Worm (Caenorhabditis elegans) whole organism, early embryonic: ENCODE results near the gene Y69H2.15.

Source experiments
- F13C5.2 ChIP-seq: sonication (generic microtip); optimal IDR thresholded peaks from 2 replicates; lab custom pipeline; 2017; ENCODE audit warnings: mild to moderate bottlenecking, missing genetic modification characterization, inconsistent platforms, missing compliant biosample characterization
- ama-1 ChIP-seq: fragments of 150-350 bp; optimal IDR thresholded peaks from 2 replicates; lab custom pipeline; 2014
- hmg-4 ChIP-seq: fragments of 200-800 bp; sonication (Bioruptor generic); optimal IDR thresholded peaks from 2 replicates; lab custom pipeline; 2018; ENCODE audit warnings: mild to moderate bottlenecking, missing genetic modification characterization, missing compliant biosample characterization
- scrt-1 ChIP-seq: fragments of 200-800 bp; sonication (Bioruptor generic); IDR thresholded peaks from 2 replicates; pipeline ENCODE4 v1.3.6; 2022; ENCODE audit warnings: missing genetic modification characterization, missing compliant biosample characterization

DNA sequence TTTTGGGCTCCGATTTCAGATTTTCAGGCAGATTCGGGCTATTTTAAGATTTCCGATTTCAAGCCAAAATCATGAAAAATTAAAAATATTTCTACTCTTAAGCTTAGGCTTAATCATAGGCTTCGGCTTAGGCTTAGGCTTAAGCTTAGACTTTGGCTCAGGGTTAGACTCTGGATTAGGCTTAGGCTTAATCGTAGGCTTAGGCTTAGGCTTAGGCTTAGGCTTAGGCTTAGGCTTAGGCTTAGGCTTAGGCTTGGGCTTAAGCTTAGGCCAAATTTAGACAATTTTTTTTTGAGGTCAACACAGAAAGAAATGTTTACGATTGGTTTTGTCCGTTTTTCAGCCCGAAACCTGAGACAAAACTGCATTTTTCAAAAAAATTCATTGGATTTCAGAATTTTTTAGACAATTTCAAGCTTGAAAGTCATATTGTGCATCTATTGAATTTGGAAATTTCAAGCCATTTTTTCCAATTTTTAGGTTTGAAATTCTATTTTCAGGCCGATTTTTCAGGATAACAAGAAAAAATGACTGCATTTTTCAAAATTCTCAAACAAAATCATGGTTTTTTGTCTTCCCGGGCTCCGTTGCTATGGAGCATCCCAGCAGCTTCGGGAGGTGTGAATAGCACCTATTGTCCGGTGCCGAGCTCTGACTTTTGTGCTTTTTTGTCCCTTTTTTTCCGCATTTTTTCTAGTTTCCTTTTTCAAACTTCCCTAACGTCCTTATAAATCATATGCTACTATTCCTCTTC is 13.1 kb upstream of the Y69H2.15 start, which contains the start of gene egas-1:
- TF ChIP-seq scrt-1 (GFP tag; lab: Robert Waterston, UW), result no peak
- no peak for TF ChIP-seq ama-1
- TF ChIP-seq hmg-4 (GFP tag; lab: Kevin White, UChicago), result no peak
- TF ChIP-seq F13C5.2 (tag; lab: Kevin White, UChicago), result no peak
